Fruit fly (Drosophila melanogaster) ovary, adult (tissue): ENCODE results near the gene GstD9.

ENCODE experiments used
- CG17801 ChIP-seq: fragments of 200-800 bp; optimal IDR thresholded peaks from 2 replicates; lab custom pipeline; 2019; ENCODE audit warnings: missing biosample characterization, mild to moderate bottlenecking, missing genetic modification characterization, moderate library complexity; ENCODE audit not compliant: partially characterized antibody

GstD9 gene

DNA sequence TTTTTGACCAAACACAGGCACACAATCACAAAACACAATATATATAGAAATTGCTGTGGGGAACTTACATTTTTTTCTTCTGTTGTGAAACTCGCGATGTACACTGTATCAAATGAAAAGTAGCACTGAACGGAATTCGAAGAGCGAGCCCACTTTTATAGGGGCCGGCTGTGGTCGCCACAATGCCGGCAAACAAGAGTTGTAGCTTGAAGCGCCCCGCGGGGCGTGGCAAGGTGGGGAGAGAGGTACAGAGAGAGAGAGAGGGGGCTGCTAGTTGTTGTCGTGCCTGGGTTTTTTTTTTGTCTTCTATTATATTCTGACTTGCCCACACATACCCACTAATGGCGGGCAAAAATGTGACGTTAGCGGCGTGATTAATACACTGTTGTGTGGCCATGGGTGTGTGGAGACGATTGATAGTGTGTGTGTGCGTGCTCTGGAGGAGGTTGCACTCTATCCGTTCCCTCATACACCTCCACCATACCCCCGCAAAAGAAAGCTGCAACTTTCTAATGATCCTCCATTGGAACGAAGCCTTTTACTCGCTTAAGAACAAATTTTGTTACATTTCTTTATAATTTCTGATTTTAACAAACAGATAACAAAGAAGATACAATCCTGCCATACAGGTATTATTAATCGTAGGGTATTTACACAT is 1.9 kb upstream of the GstD9 start, which contains the start of gene GstD1:
Gene GstD1, minus strand, starts transcription at position 134 of the 658 bp plus-strand sequence.
- TF ChIP-seq CG17801 (GFP tag; lab: Kevin White, UChicago) = peak; percentile 74

DNA sequence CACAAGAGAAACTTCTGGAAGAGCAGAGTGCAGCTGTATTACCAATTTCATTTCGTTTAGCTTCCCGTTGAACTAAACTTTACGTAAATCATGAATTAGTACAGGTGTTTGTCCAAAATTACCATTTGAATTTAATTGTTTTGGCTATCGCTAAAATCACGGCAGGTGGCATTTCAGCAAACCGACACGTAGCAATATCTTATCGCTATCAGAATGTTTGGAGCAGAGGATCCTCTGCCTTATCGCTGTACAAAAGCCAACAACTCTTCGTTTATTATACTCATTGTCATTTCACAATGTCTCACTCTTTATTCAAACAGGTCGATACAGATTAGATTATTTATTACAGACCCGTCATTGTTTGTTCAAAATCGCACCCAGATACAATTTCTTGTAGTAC is 1.5 kb downstream of the GstD9 start:
- TF ChIP-seq CG17801 (GFP tag; lab: Kevin White, UChicago) = no peak

DNA sequence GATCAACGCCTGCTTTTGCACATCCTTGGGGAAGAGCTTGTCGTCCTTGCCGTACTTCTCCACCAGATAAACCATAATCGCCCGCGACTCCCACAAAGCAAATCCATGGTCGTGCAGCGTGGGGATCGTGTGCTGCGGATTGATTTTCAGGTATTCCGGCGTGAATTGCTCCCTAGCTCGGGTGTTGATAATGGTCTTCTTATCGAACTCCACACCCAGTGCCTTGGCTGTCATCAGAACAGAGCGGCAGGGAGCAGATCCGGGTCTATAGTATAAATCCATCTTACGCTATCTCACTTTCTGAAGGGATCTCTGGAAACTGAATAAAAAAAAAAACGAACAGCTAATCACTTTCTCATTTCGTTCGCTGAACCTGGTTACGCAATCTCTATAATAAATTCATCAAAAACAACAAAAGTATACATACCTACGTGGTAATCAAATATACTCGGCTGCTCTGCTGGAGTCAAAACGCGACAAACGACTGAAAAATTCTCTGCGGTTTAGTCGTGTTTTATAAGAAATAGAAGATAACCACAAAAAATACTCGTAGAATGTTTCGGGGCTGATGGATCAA is 2.0 kb downstream of the GstD9 start, which contains the start of gene GstD10:
Gene GstD10, minus strand, starts transcription at position 472 of the 577 bp plus-strand sequence.
- TF ChIP-seq CG17801 (GFP tag; lab: Kevin White, UChicago) = no peak

DNA sequence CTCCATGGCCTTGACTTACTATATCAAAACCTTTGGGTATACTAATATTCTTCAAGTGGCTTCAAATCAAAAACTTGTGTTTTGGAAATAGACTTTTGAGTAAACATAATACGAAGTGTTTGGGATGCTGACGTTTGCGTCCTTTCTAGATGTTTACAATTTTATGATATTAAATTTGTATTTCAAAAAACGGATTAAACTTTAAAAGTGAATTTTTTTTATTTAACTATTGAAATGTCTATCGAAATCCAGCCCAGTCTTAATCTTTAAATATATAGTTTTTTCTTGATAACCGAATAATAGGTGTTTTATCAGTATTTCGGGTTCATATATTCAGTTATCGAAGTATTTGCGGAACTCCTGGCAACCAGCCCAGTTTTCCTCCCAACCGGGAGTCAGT is 2.8 kb downstream of the GstD9 start, which contains the start of gene Tim17a1:
Gene Tim17a1, minus strand, starts transcription at position 101 of the 400 bp plus-strand sequence.
- no peak for TF ChIP-seq CG17801 (GFP tag; lab: Kevin White, UChicago)

DNA sequence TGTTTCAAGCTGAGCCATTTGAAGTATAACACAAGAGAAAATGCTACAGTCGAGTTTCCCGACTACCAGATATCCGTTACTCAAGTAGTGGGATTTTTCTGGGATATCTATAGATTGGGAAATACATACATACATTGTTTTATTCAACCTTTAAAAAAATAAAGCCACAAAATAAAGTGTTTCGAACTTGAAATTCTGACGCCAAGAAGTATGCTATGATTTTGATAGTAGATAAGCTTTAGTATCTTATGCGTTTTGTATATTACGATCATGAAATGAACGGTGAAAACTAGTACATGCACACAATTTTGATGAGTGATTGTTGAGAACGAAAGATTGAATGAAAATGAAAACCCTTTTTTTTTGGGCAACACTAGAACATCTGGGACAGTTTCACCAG is 3.8 kb downstream of the GstD9 start:
- no peak for TF ChIP-seq CG17801 (GFP tag; lab: Kevin White, UChicago)

DNA sequence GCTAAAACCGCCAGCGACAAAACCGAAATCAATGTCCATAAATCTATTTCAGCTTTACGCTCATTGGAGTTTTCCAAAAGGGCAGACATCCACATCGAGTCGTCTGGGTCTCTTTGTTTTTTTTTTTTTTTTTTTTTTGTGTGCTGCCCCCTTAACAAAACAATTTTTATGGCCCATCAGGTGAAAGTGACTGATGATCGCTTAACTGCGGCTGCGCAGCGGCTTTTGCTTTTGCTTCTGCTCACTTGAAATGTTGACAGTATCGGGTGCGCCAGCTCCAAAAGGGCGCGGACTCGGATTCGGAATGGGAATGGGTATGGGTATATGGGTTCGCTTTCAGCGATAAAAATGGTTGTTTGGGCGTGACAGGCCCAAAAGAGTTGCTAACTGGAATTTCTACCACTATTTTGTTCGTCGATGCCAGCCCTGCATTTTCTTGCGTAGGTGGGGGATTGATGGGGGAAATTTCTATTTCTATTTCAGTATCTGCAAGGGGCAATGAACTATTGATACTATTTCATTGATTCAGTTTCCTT is 5.3 kb downstream of the GstD9 start:
- no peak for TF ChIP-seq CG17801 (GFP tag; lab: Kevin White, UChicago)

DNA sequence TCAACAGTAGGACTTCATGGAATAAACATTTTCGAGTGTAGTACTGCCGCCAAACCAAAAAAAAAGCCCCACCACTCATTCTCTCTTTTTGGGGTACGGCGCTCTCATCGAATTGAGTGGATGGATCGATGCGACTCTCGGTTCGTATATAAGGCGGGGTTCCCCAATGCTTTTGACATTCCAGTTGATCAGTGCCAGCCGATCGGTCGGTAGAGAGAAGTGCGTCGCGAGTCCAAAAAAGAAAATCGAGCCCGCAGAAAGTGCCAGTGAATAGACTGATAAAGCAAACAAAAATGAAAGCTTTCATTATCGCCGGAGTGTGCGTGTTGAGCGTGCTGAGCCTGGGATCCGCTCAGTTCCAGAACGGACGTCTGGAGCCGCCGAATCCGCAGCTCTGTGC is 7.5 kb downstream of the GstD9 start, which contains the start of gene CG4115:
Gene CG4115, plus strand, starts transcription at position 172 of the 400 bp plus-strand sequence.
- TF ChIP-seq CG17801 (GFP tag; lab: Kevin White, UChicago) = no peak

DNA sequence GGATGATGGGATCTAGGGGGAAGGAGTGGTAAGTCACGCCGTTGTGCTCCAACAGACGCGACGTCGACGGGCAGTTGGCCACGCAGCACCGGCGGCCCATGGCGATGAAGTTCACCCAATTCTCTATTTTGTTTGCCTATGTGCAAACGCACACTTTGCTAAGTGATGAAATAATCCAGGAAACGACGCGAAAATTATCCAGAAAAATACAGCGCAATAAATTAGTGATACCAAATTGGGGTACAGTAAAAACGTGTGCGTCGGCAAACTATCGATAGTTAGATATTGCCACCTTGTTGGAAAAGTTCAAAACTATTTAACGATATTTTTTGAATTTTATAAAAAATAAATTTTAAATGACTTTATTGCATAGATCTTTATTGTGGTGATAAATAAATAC is 11.3 kb downstream of the GstD9 start, which contains the start of gene MBD-R2:
Gene MBD-R2, minus strand, starts transcription at position 222 of the 400 bp plus-strand sequence.
- TF ChIP-seq CG17801 (GFP tag; lab: Kevin White, UChicago) = no peak

DNA sequence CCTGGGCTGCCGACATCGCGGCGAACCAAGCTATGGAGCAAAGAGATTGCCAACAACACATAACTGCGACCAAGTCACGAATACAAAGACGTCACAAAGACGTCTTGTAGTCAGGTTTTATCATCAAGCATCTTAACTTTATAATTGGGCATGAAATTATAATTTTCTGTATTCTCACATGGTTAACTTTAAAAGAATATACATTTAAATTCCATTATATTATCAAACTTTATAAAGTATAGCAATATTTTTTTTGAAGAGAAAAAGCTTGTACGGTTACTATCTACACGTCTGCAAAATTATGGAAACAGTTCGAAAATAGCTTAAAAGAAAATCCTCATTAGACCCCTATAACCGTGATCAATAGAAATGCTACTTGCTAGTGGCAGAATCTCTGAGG is 15.4 kb downstream of the GstD9 start, which contains the start of gene CG10041:
Gene CG10041, minus strand, starts transcription at position 101 of the 400 bp plus-strand sequence.
- no peak for TF ChIP-seq CG17801 (GFP tag; lab: Kevin White, UChicago)

DNA sequence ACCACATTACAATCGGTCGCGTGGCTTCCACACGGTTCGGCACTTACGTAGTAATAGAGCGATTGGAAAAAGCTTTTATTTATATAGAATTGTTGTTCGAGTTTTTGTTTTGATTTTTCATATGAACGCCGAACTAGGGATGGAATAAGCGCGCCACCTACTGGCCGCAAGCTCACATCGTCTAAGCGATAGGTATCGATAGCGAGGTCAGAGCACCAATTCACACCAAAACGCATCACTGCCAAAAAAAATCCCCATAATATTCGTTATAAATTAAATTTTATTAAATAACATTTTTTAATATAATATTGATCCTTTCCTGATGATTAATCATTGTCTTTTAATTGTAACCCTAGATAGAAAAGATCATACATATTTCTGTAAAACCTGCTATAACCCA is 16.9 kb downstream of the GstD9 start, which contains the start of gene CG10038:
Gene CG10038, minus strand, starts transcription at position 148 of the 400 bp plus-strand sequence.
- no peak for TF ChIP-seq CG17801 (GFP tag; lab: Kevin White, UChicago)

DNA sequence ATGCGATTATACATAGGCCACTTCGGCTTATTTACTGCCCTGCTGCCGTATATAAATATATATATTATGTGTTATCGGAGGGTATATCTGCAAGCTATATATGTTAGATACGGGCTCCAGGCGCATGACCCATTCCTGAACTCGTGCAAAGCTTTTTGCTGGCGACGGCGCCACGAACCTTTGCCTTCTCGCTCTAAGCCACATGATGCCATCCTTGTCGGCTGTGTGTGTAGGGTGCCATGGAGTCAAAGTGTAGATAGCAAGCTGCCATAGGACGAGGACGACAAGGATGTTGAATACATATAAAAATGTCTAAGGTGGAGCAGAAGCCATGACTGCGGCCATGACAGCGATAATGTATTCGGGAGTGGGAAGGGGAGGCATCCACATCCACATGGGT is 19.7 kb downstream of the GstD9 start:
- TF ChIP-seq CG17801 (GFP tag; lab: Kevin White, UChicago) = no peak

DNA sequence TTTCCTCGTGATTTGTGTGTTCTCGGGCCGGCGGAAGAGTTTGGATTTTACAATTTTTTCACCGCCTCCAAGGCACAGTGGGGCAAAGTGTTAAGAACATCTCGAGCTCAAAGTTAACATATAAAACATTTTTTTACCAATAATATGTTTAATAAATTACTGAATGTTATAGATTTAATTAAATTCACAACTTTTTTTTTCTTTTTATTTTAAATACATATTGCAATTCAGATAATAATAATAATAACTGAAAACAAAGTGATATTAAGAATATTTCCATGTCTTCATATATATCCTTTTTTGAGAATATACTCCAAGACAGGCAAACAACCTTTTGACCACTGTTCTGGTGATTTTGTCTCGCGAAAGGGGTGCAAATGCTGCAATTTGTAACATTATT is 21.4 kb downstream of the GstD9 start:
- no peak for TF ChIP-seq CG17801 (GFP tag; lab: Kevin White, UChicago)

DNA sequence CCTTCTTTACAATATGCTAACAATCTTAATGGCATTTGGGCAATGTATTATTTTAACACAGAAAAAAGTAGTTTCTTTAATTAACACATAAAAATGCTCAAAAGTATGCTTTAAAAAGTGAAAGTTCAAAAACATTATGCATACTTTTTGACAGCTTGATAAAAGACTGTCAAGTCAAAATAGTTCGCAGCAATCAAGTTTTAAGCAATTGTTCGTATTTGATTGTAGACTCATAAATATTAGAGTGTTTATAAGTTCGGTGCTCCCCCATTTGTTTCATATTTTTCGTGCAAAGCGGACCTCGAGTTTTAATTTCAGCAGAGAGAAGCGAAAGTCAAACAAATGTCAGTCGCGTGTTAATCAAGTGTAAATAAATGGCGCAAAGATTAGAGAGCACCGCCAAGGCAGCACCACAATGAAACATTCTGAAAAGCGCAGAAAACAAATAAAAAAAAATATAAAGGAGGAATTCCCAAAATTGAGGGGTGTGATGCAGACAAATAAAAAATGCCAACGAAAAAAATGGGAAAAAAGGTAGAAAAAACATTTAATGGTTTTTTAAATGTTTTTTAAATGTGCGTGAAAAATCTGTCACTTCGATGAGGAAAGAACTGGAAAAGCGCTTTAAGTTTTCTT is 22.3 kb downstream of the GstD9 start:
- TF ChIP-seq CG17801 (GFP tag; lab: Kevin White, UChicago) = no peak

DNA sequence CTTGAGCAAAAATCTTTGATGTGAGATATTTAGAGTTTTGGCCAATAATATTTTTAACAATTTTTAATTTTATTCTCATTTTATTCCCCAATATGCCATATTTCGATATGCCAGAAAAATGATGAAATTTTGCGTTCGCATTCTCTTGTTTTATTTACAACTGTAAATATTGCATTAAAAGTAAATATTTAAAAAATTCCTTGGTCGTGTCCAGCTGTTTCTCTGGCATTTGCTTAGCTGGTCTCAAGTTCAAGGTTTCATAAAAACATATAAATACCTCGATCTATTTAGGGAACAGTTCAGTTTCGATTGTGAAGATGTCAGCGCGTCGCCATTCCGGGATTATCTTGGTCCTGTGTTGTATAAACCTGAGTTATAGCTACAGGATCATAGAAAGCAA is 26.0 kb downstream of the GstD9 start, which contains the start of gene Sgsf:
Gene Sgsf, plus strand, starts transcription at position 301 of the 400 bp plus-strand sequence.
- TF ChIP-seq CG17801 (GFP tag; lab: Kevin White, UChicago) = no peak

DNA sequence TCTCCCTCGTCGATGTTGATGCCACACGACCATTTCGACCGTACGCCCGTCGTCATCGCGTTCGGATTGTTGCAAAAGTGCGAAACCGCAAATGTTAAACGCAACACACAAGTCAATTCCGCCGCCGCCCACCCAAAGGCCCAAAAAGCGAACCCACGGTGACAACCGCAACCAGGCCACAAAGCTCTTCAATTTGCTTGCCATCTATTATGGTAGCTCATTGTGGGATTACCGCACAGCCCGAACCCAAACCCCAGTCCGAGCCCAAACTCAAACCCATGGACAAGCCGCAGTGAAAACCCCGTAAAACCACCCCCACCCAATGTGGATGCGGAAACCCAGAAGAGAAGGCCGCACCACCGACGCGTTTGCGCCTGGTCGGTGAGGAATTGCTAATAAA is 37.5 kb downstream of the GstD9 start:
- no peak for TF ChIP-seq CG17801 (GFP tag; lab: Kevin White, UChicago)
